Worm (Caenorhabditis elegans) whole organism, young adult: ENCODE measurements around the gene rgs-7.

Source experiments
- Y53G8AR.9 ChIP-seq: fragments of 200-800 bp; sonication (Bioruptor generic); conservative IDR thresholded peaks from 2 replicates; pipeline ENCODE4 v1.3.6; 2022; ENCODE audit warnings: missing genetic modification reagents, missing genetic modification characterization, missing compliant biosample characterization
- ama-1 ChIP-seq, 3 experiments: fragments of 150-350 bp in 1 of 3; sonication (generic microtip) in 2 of 3; optimal IDR thresholded peaks; 2 replicates each; lab custom pipeline; 2014 to 2018; ENCODE audit warnings: missing biosample characterization in 2 of 3, missing genetic modification characterization in 2 of 3, missing genetic modification reagents in 2 of 3
- attf-3 ChIP-seq: fragments of 200-800 bp; sonication (Bioruptor generic); conservative IDR thresholded peaks from 2 replicates; pipeline ENCODE4 v1.3.6; 2022; ENCODE audit warnings: missing genetic modification reagents, missing genetic modification characterization, missing compliant biosample characterization
- dox-1 ChIP-seq: fragments of 200-800 bp; sonication (Bioruptor generic); IDR thresholded peaks from 2 replicates; pipeline ENCODE4 v1.3.6; 2022; ENCODE audit warnings: missing genetic modification reagents, missing genetic modification characterization, missing compliant biosample characterization
- hlh-26 ChIP-seq: fragments of 200-800 bp; sonication (Bioruptor generic); conservative IDR thresholded peaks from 2 replicates; pipeline ENCODE4 v1.3.6; 2022; ENCODE audit warnings: missing genetic modification reagents, missing genetic modification characterization, missing compliant biosample characterization
- nhr-120 ChIP-seq: fragments of 200-800 bp; sonication (Bioruptor generic); IDR thresholded peaks from 2 replicates; pipeline ENCODE4 v1.3.6; 2022; ENCODE audit warnings: missing genetic modification characterization, missing compliant biosample characterization
- snpc-1.3 ChIP-seq: sonication (generic microtip); optimal IDR thresholded peaks from 2 replicates; lab custom pipeline; 2017; ENCODE audit warnings: missing genetic modification characterization, mild to moderate bottlenecking, missing compliant biosample characterization, antibody characterized with exemption, moderate library complexity, missing genotype, missing genetic modification reagents; ENCODE audit not compliant: insufficient read depth
- unc-62 ChIP-seq: fragments of 150-350 bp; optimal IDR thresholded peaks from 2 replicates; lab custom pipeline; 2014; ENCODE audit warnings: missing biosample characterization, missing genetic modification reagents, missing genetic modification characterization
- zim-3 ChIP-seq: sonication (generic microtip); optimal IDR thresholded peaks from 2 replicates; lab custom pipeline; 2017; ENCODE audit warnings: mild to moderate bottlenecking, missing genetic modification characterization, moderate library complexity, missing compliant biosample characterization

DNA sequence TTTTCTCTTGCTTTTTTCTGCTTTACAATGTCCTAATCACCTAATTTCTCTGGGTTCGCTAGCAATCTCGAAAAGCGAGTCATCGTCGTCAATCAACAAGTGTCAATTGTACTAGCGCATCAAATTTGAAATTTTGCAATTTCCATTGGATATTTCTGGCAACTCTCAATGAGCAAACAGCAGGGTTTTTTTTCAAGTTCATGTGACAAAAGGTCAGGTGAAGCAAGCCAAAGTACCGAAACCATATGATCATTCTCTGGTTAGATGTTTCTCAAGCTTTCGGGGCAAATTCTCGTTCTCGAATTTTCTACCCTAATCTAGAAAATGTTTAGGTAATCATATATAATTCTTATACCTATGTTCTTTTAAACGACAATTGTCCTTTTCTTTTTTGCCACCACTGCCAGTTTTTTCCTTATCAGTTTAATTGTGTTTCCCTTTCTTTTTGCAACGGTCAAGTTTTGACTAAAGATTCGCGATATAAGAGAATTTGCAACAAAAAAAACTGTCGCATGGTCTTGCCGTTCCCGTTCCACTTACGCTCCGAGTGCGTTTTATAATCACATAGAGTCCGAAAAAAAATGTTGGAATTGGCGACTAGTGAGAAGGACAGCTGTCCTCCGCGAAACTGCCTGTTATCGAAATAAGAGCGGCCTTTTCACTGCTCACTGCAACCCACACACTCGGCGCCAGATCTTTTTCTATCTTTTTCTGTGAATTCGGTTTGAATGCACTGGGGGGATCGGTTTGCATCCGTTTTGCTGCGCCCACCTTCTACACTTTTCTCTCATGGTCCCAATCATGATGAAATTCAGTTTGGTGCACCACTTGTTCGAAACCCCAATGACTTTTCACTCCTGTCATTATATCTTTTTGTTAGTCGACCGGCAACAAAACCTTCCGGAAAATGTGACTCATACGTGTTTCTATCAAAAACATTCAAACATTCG lies 5.8 kb upstream of the rgs-7 start:
- no peak for TF ChIP-seq snpc-1.3 (tag; lab: Kevin White, UChicago)
- TF ChIP-seq nhr-120: no peak
- no peak for TF ChIP-seq dox-1 (GFP tag; lab: Robert Waterston, UW)
- TF ChIP-seq ama-1 (optimal IDR thresholded peaks at IDR 0.05; lab: Kevin White, UChicago): no peak
- no peak for TF ChIP-seq ama-1 (GFP tag; optimal IDR thresholded peaks at IDR 0.05; lab: Kevin White, UChicago)
- no peak for TF ChIP-seq unc-62 (GFP tag; lab: Kevin White, UChicago)
- no peak for TF ChIP-seq attf-3 (GFP tag; lab: Robert Waterston, UW)
- no peak for TF ChIP-seq Y53G8AR.9 (GFP tag; lab: Robert Waterston, UW)
- TF ChIP-seq hlh-26 (GFP tag; lab: Robert Waterston, UW): no peak
- TF ChIP-seq zim-3: no peak
